Worm (Caenorhabditis elegans) whole organism, early embryonic: ENCODE measurements around the gene zyg-8.

Experiments used
- B0310.2 ChIP-seq: sonication (generic microtip); optimal IDR thresholded peaks from 2 replicates; lab custom pipeline; 2016; ENCODE audit warnings: mild to moderate bottlenecking, missing genetic modification characterization, missing compliant biosample characterization
- F13C5.2 ChIP-seq: sonication (generic microtip); optimal IDR thresholded peaks from 2 replicates; lab custom pipeline; 2017; ENCODE audit warnings: mild to moderate bottlenecking, missing genetic modification characterization, inconsistent platforms, missing compliant biosample characterization
- aly-1 ChIP-seq: sonication (generic microtip); optimal IDR thresholded peaks from 2 replicates; lab custom pipeline; 2016; ENCODE audit warnings: missing genetic modification characterization, missing compliant biosample characterization
- ama-1 ChIP-seq: fragments of 150-350 bp; optimal IDR thresholded peaks from 2 replicates; lab custom pipeline; 2014
- ceh-13 ChIP-seq: fragments of 200-800 bp; sonication (Bioruptor generic); optimal IDR thresholded peaks from 2 replicates; lab custom pipeline; 2018; ENCODE audit warnings: mild to moderate bottlenecking, missing genetic modification characterization, missing compliant biosample characterization
- ceh-36 ChIP-seq: sonication (generic microtip); optimal IDR thresholded peaks from 2 replicates; lab custom pipeline; 2016; ENCODE audit warnings: missing genetic modification characterization, inconsistent platforms, missing compliant biosample characterization
- ets-7 ChIP-seq: sonication (generic microtip); optimal IDR thresholded peaks from 2 replicates; lab custom pipeline; 2016; ENCODE audit warnings: missing genotype, missing genetic modification characterization, missing compliant biosample characterization
- flt-1 ChIP-seq: fragments of 200-800 bp; sonication (Bioruptor generic); IDR thresholded peaks from 2 replicates; pipeline ENCODE4 v1.3.6; 2022; ENCODE audit warnings: missing genetic modification characterization, missing compliant biosample characterization
- hmbx-1 ChIP-seq: sonication (generic microtip); optimal IDR thresholded peaks from 2 replicates; lab custom pipeline; 2016; ENCODE audit warnings: mild to moderate bottlenecking, missing genetic modification characterization, missing compliant biosample characterization
- hmg-4 ChIP-seq: fragments of 200-800 bp; sonication (Bioruptor generic); optimal IDR thresholded peaks from 2 replicates; lab custom pipeline; 2018; ENCODE audit warnings: mild to moderate bottlenecking, missing genetic modification characterization, missing compliant biosample characterization
- hnd-1 ChIP-seq: sonication (generic microtip); optimal IDR thresholded peaks from 2 replicates; lab custom pipeline; 2016; ENCODE audit warnings: missing genetic modification characterization, missing compliant biosample characterization
- pes-1 ChIP-seq: fragments of 200-800 bp; sonication (Bioruptor generic); IDR thresholded peaks from 2 replicates; pipeline ENCODE4 v1.3.6; 2022; ENCODE audit warnings: missing genetic modification reagents, missing genetic modification characterization, missing compliant biosample characterization
- scrt-1 ChIP-seq: fragments of 200-800 bp; sonication (Bioruptor generic); IDR thresholded peaks from 2 replicates; pipeline ENCODE4 v1.3.6; 2022; ENCODE audit warnings: missing genetic modification characterization, missing compliant biosample characterization
- sea-1 ChIP-seq: fragments of 200-800 bp; sonication (Bioruptor generic); conservative IDR thresholded peaks from 2 replicates; pipeline ENCODE4 v1.3.6; 2022; ENCODE audit warnings: missing genetic modification characterization, missing compliant biosample characterization
- tbx-11 ChIP-seq: fragments of 200-800 bp; sonication (Bioruptor generic); IDR thresholded peaks from 2 replicates; pipeline ENCODE4 v1.3.6; 2022; ENCODE audit warnings: missing genetic modification characterization, missing compliant biosample characterization
- tbx-37 ChIP-seq: fragments of 200-800 bp; sonication (Bioruptor generic); conservative IDR thresholded peaks from 2 replicates; pipeline ENCODE4 v1.3.6; 2022; ENCODE audit warnings: missing genetic modification reagents, missing genetic modification characterization, missing compliant biosample characterization
- tra-4 ChIP-seq: sonication (generic microtip); optimal IDR thresholded peaks from 2 replicates; lab custom pipeline; 2017; ENCODE audit warnings: missing genetic modification characterization, missing compliant biosample characterization

The zyg-8 gene

ce11 chrIII:12061413-12061812 lies at the start of gene zyg-8:
TSS of gene zyg-8 (plus strand) at chrIII:12061713.
- TF ChIP-seq tbx-11 (GFP tag; lab: Robert Waterston, UW) (no peak), aly-1 (tag; lab: Kevin White, UChicago) (no peak), ama-1 (no peak), sea-1 (GFP tag; lab: Robert Waterston, UW) (no peak), tra-4 (tag; lab: Kevin White, UChicago) (no peak), pes-1 (GFP tag; lab: Robert Waterston, UW) (no peak), hmg-4 (GFP tag; lab: Kevin White, UChicago) (no peak), F13C5.2 (tag; lab: Kevin White, UChicago) (no peak)

DNA sequence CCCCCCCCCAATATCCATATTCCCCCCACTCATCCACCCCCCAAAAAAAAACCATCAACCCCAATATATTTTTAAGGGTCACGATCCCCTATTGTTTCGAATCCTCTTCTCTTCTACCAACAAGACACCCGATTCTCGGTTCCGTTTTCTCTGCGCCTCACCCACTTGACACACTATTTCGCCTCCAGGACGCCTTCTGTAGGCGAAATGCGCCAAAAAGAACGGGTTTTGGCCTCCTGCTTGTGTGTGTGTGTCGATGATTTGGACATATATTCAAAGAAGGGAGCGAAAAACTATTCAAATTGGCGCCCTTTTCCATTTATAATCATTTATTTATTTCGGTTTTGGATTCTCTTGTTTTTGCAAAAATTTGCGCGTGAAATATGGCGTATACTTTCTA lies 48.5 kb upstream of the zyg-8 start:
- no peak for TF ChIP-seq hmbx-1 (tag; lab: Kevin White, UChicago)
- TF ChIP-seq aly-1 (tag; lab: Kevin White, UChicago), result no peak
- TF ChIP-seq B0310.2 (tag; lab: Kevin White, UChicago), result no peak
- TF ChIP-seq pes-1 (GFP tag; lab: Robert Waterston, UW), result no peak
- TF ChIP-seq tra-4 (tag; lab: Kevin White, UChicago), result no peak
- no peak for TF ChIP-seq ceh-13 (GFP tag; lab: Kevin White, UChicago)
- TF ChIP-seq hmg-4 (GFP tag; lab: Kevin White, UChicago), result no peak
- TF ChIP-seq tbx-37 (GFP tag; lab: Robert Waterston, UW), result no peak
- no peak for TF ChIP-seq hnd-1 (tag; lab: Kevin White, UChicago)
- TF ChIP-seq flt-1 (GFP tag; lab: Robert Waterston, UW), result no peak
- no peak for TF ChIP-seq ets-7 (tag; lab: Kevin White, UChicago)
- TF ChIP-seq sea-1 (GFP tag; lab: Robert Waterston, UW), result no peak
- TF ChIP-seq scrt-1, result no peak

- TF ChIP-seq ets-7 (tag; lab: Kevin White, UChicago) (no peak), hnd-1 (tag; lab: Kevin White, UChicago) (no peak), tbx-11 (GFP tag; lab: Robert Waterston, UW) (no peak), tra-4 (tag; lab: Kevin White, UChicago) (no peak), ceh-13 (GFP tag; lab: Kevin White, UChicago) (no peak), ama-1 (no peak), sea-1 (GFP tag; lab: Robert Waterston, UW) (no peak), hmg-4 (GFP tag; lab: Kevin White, UChicago) (no peak), flt-1 (GFP tag; lab: Robert Waterston, UW) (no peak), aly-1 (tag; lab: Kevin White, UChicago) (no peak), B0310.2 (tag; lab: Kevin White, UChicago) (no peak), ceh-36 (tag; lab: Kevin White, UChicago) (no peak), tbx-37 (GFP tag; lab: Robert Waterston, UW) (no peak), pes-1 (GFP tag; lab: Robert Waterston, UW) (no peak), hmbx-1 (tag; lab: Kevin White, UChicago) (no peak)
Measured at ce11 chrIII:12013718-12014117, 47.8 kb upstream of the zyg-8 start.

ce11 chrIII:12014503-12014902 lies 47.0 kb upstream of the zyg-8 start:
- TF ChIP-seq scrt-1 (no peak), tbx-11 (GFP tag; lab: Robert Waterston, UW) (no peak), flt-1 (GFP tag; lab: Robert Waterston, UW) (no peak), B0310.2 (tag; lab: Kevin White, UChicago) (no peak), hnd-1 (tag; lab: Kevin White, UChicago) (no peak), hmg-4 (GFP tag; lab: Kevin White, UChicago) (no peak), ama-1 (no peak), ceh-13 (GFP tag; lab: Kevin White, UChicago) (no peak), pes-1 (GFP tag; lab: Robert Waterston, UW) (no peak), tra-4 (tag; lab: Kevin White, UChicago) (no peak), sea-1 (GFP tag; lab: Robert Waterston, UW) (no peak), F13C5.2 (tag; lab: Kevin White, UChicago) (no peak), ceh-36 (tag; lab: Kevin White, UChicago) (no peak), aly-1 (tag; lab: Kevin White, UChicago) (no peak), tbx-37 (GFP tag; lab: Robert Waterston, UW) (no peak), ets-7 (tag; lab: Kevin White, UChicago) (no peak), hmbx-1 (tag; lab: Kevin White, UChicago) (no peak)

DNA sequence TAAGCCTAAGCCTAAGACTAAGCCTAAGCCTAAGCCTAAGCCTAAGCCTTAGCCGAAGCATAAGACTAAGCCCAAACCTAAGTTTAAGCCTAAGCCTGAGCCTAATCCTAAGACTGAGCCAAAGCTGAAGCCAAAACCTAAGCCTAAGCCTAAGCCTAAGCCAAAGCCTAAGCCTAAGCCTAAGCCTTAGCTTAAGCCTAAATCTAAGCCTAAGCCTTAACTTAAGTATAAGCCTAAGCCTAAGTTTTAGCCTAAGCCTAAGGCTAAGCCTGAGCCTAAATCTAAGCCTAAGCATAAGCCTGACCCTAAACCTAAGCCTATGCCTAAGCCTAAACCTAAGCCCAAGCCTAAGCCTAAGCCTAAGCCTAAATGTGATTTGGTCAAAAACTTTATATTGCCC lies 46.3 kb upstream of the zyg-8 start:
- TF ChIP-seq tbx-11 (GFP tag; lab: Robert Waterston, UW) (no peak), ceh-36 (tag; lab: Kevin White, UChicago) (peak; percentile 89)

DNA sequence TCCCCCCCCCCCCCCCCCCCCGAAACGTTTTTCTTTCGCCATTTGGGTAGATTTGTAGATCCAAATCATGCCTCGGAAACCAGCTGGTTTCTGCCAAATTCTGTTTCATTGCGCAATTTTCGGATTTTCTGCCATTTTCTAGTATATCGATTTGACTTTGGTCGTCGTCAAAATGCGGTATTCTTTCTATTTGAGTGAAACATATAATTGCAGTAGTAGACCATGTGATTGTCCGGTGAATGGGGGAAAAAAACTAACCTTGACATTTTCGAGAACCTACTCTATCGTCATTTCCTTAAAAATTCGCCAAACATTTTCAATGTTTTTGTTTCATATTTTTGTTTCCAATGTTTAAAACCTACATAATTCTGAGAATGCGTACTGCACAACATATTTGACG lies 45.9 kb upstream of the zyg-8 start:
- TF ChIP-seq tbx-37 (GFP tag; lab: Robert Waterston, UW), result no peak
- TF ChIP-seq hmbx-1 (tag; lab: Kevin White, UChicago), result no peak
- TF ChIP-seq F13C5.2 (tag; lab: Kevin White, UChicago), result no peak
- no peak for TF ChIP-seq ets-7 (tag; lab: Kevin White, UChicago)
- TF ChIP-seq flt-1 (GFP tag; lab: Robert Waterston, UW), result no peak
- no peak for TF ChIP-seq ceh-36 (tag; lab: Kevin White, UChicago)
- TF ChIP-seq sea-1 (GFP tag; lab: Robert Waterston, UW), result no peak
- no peak for TF ChIP-seq B0310.2 (tag; lab: Kevin White, UChicago)
- no peak for TF ChIP-seq pes-1 (GFP tag; lab: Robert Waterston, UW)
- no peak for TF ChIP-seq tbx-11 (GFP tag; lab: Robert Waterston, UW)
- TF ChIP-seq aly-1 (tag; lab: Kevin White, UChicago), result no peak
- no peak for TF ChIP-seq hmg-4 (GFP tag; lab: Kevin White, UChicago)
- no peak for TF ChIP-seq ceh-13 (GFP tag; lab: Kevin White, UChicago)
- no peak for TF ChIP-seq ama-1
- TF ChIP-seq scrt-1, result no peak
- TF ChIP-seq tra-4 (tag; lab: Kevin White, UChicago), result no peak
- TF ChIP-seq hnd-1 (tag; lab: Kevin White, UChicago), result no peak

- TF ChIP-seq hnd-1 (tag; lab: Kevin White, UChicago) (no peak), flt-1 (GFP tag; lab: Robert Waterston, UW) (no peak), tra-4 (tag; lab: Kevin White, UChicago) (no peak), hmbx-1 (tag; lab: Kevin White, UChicago) (no peak), pes-1 (GFP tag; lab: Robert Waterston, UW) (no peak)
Measured at ce11 chrIII:12017999-12018398, 43.5 kb upstream of the zyg-8 start.
